Worm (Caenorhabditis elegans) whole organism, L2 larva: Measurements from ENCODE around the gene D1046.16.

Experiments
- ZK546.5 ChIP-seq: sonication (generic microtip); optimal IDR thresholded peaks from 2 replicates; lab custom pipeline; 2017; ENCODE audit warnings: missing biosample characterization, missing genetic modification characterization
- alr-1 ChIP-seq: fragments of 150-350 bp; optimal IDR thresholded peaks from 2 replicates; lab custom pipeline; 2014; ENCODE audit warnings: missing biosample characterization, missing genetic modification characterization
- crh-2 ChIP-seq: sonication (generic microtip); optimal IDR thresholded peaks from 2 replicates; lab custom pipeline; 2017; ENCODE audit warnings: missing biosample characterization, missing genetic modification characterization
- dmd-4 ChIP-seq: sonication (generic microtip); optimal IDR thresholded peaks from 2 replicates; lab custom pipeline; 2017; ENCODE audit warnings: missing biosample characterization, missing genetic modification characterization
- egl-27 ChIP-seq: sonication (generic microtip); optimal IDR thresholded peaks from 3 replicates; lab custom pipeline; 2017; ENCODE audit warnings: missing biosample characterization, missing genetic modification reagents, missing genetic modification characterization
- nhr-237 ChIP-seq: fragments of 150-350 bp; optimal IDR thresholded peaks from 2 replicates; lab custom pipeline; 2014; ENCODE audit warnings: missing biosample characterization, missing genetic modification characterization
- ztf-1 ChIP-seq: fragments of 200-800 bp; sonication (Bioruptor generic); conservative IDR thresholded peaks from 2 replicates; pipeline ENCODE4 v1.3.6; 2022; ENCODE audit warnings: missing genetic modification characterization, missing compliant biosample characterization

DNA sequence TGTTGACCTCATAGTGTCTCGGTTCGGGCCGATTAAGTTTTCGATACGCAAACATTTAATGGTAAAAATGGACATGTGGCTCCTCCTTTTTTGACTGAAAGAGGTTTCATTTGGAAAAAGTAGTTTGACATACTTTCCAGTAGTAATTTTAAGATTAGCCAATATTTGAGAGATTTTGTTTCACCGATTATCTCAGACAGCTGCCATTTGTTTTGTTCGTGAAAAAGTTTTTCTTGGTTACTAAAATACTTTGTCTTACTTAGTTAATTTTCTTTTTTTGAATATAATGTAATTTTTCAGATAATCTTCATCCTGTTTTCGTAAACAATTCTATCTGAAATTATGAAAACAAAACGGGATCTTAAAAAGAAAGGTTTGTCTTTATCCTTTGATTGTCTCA lies 35.7 kb upstream of the D1046.16 start, which contains the start of gene C09G9.5:
- TF ChIP-seq dmd-4 (tag; lab: Kevin White, UChicago) (no peak), ztf-1 (no peak), crh-2 (no peak), alr-1 (no peak), ZK546.5 (tag; lab: Kevin White, UChicago) (no peak), nhr-237 (tag; lab: Kevin White, UChicago) (no peak), egl-27 (tag; lab: Kevin White, UChicago) (no peak)
